Worm (Caenorhabditis elegans): Measurements from ENCODE around the gene C52A10.3.

- TF ChIP-seq nhr-28 (tag; optimal IDR thresholded peaks at IDR 0.05) = no peak
- no peak for TF ChIP-seq unc-62 (GFP tag; optimal IDR thresholded peaks at IDR 0.05)
Observed at ce11 chrV:5252016-5252415, 12.7 kb upstream of the C52A10.3 start, which contains the start of gene srt-68.

All from whole organism, mixed stage, embryonic.